Worm (Caenorhabditis elegans) whole organism, young adult: Measurements from ENCODE around the gene F53F4.2.

ENCODE experiments used
- B0035.1 ChIP-seq: sonication (generic microtip); optimal IDR thresholded peaks from 2 replicates; lab custom pipeline; 2016; ENCODE audit warnings: missing genetic modification characterization, mild to moderate bottlenecking, missing compliant biosample characterization, missing genotype, missing genetic modification reagents
- F22D6.2 ChIP-seq: sonication (generic microtip); optimal IDR thresholded peaks from 2 replicates; lab custom pipeline; 2016; ENCODE audit warnings: mild to moderate bottlenecking, missing genetic modification characterization, missing compliant biosample characterization
- F49E8.2 ChIP-seq: sonication (generic microtip); optimal IDR thresholded peaks from 3 replicates; lab custom pipeline; 2017; ENCODE audit warnings: missing genetic modification characterization, mild to moderate bottlenecking, missing compliant biosample characterization, antibody characterized with exemption, moderate library complexity; ENCODE audit not compliant: insufficient read depth
- F57A8.1 ChIP-seq: fragments of 200-800 bp; sonication (Bioruptor generic); optimal IDR thresholded peaks from 2 replicates; lab custom pipeline; 2018; ENCODE audit warnings: mild to moderate bottlenecking, missing genetic modification characterization, moderate library complexity, missing compliant biosample characterization
- Y56A3A.18 ChIP-seq: fragments of 200-800 bp; sonication (Bioruptor generic); IDR thresholded peaks from 2 replicates; pipeline ENCODE4 v1.3.6; 2022; ENCODE audit warnings: missing genetic modification reagents, missing genetic modification characterization, missing compliant biosample characterization
- attf-3 ChIP-seq: fragments of 200-800 bp; sonication (Bioruptor generic); conservative IDR thresholded peaks from 2 replicates; pipeline ENCODE4 v1.3.6; 2022; ENCODE audit warnings: missing genetic modification reagents, missing genetic modification characterization, missing compliant biosample characterization
- attf-5 ChIP-seq: fragments of 200-800 bp; sonication (Bioruptor generic); optimal IDR thresholded peaks from 2 replicates; lab custom pipeline; 2018; ENCODE audit warnings: mild to moderate bottlenecking, missing genetic modification characterization, missing compliant biosample characterization
- attf-6 ChIP-seq: fragments of 200-800 bp; sonication (Bioruptor generic); IDR thresholded peaks from 2 replicates; pipeline ENCODE4 v1.3.6; 2022; ENCODE audit warnings: missing genetic modification reagents, missing genetic modification characterization, missing compliant biosample characterization
- bed-2 ChIP-seq: fragments of 200-800 bp; sonication (Bioruptor generic); IDR thresholded peaks from 2 replicates; pipeline ENCODE4 v1.3.6; 2022; ENCODE audit warnings: missing genetic modification reagents, missing genetic modification characterization, missing compliant biosample characterization
- ceh-100 ChIP-seq: fragments of 200-800 bp; sonication (Bioruptor generic); IDR thresholded peaks from 2 replicates; pipeline ENCODE4 v1.3.6; 2022; ENCODE audit warnings: missing genetic modification reagents, missing genetic modification characterization, missing compliant biosample characterization
- ceh-58 ChIP-seq: fragments of 200-800 bp; sonication (Bioruptor generic); IDR thresholded peaks from 2 replicates; pipeline ENCODE4 v1.3.6; 2022; ENCODE audit warnings: missing genetic modification characterization, missing compliant biosample characterization
- chd-7 ChIP-seq: sonication (generic microtip); optimal IDR thresholded peaks from 2 replicates; lab custom pipeline; 2016; ENCODE audit warnings: mild to moderate bottlenecking, missing genetic modification characterization, moderate library complexity, missing compliant biosample characterization
- die-1 ChIP-seq: sonication (generic microtip); optimal IDR thresholded peaks from 2 replicates; lab custom pipeline; 2016; ENCODE audit warnings: missing genotype, mild to moderate bottlenecking, missing genetic modification characterization, missing compliant biosample characterization
- dox-1 ChIP-seq: fragments of 200-800 bp; sonication (Bioruptor generic); IDR thresholded peaks from 2 replicates; pipeline ENCODE4 v1.3.6; 2022; ENCODE audit warnings: missing genetic modification reagents, missing genetic modification characterization, missing compliant biosample characterization
- dpff-1 ChIP-seq: sonication (generic microtip); optimal IDR thresholded peaks from 2 replicates; lab custom pipeline; 2017; ENCODE audit warnings: mild to moderate bottlenecking, missing genetic modification characterization, missing compliant biosample characterization
- dpl-1 ChIP-seq: fragments of 150-350 bp; optimal IDR thresholded peaks from 2 replicates; lab custom pipeline; 2014; ENCODE audit warnings: missing biosample characterization, missing genetic modification reagents, missing genetic modification characterization
- efl-1 ChIP-seq: fragments of 150-350 bp; optimal IDR thresholded peaks from 2 replicates; lab custom pipeline; 2014; ENCODE audit warnings: missing biosample characterization, missing genetic modification reagents, missing genetic modification characterization
- fkh-3 ChIP-seq: sonication (generic microtip); optimal IDR thresholded peaks from 2 replicates; lab custom pipeline; 2016; ENCODE audit warnings: mild to moderate bottlenecking, missing genetic modification characterization, missing compliant biosample characterization
- gei-17 ChIP-seq: fragments of 200-800 bp; sonication (Bioruptor generic); optimal IDR thresholded peaks from 2 replicates; lab custom pipeline; 2018; ENCODE audit warnings: mild to moderate bottlenecking, missing genetic modification characterization, missing compliant biosample characterization
- him-1 ChIP-seq: sonication (generic microtip); optimal IDR thresholded peaks from 2 replicates; lab custom pipeline; 2016; ENCODE audit warnings: missing genotype, missing genetic modification reagents, missing genetic modification characterization, missing compliant biosample characterization
- hlh-12 ChIP-seq: sonication (generic microtip); optimal IDR thresholded peaks from 2 replicates; lab custom pipeline; 2016; ENCODE audit warnings: missing genetic modification characterization, missing compliant biosample characterization
- hsf-1 ChIP-seq: fragments of 200-800 bp; sonication (Bioruptor generic); IDR thresholded peaks from 2 replicates; pipeline ENCODE4 v1.3.6; 2022; ENCODE audit warnings: missing genetic modification reagents, missing genetic modification characterization, missing compliant biosample characterization
- lin-26 ChIP-seq: fragments of 200-800 bp; sonication (Bioruptor generic); IDR thresholded peaks from 2 replicates; pipeline ENCODE4 v1.3.6; 2022; ENCODE audit warnings: missing genetic modification reagents, missing genetic modification characterization, missing compliant biosample characterization
- lsl-1 ChIP-seq: fragments of 200-800 bp; sonication (Bioruptor generic); optimal IDR thresholded peaks from 2 replicates; lab custom pipeline; 2018; ENCODE audit warnings: mild to moderate bottlenecking, missing genetic modification characterization, moderate library complexity, missing compliant biosample characterization
- lsy-27 ChIP-seq: sonication (generic microtip); optimal IDR thresholded peaks from 2 replicates; lab custom pipeline; 2017; ENCODE audit warnings: missing genetic modification characterization, mild to moderate bottlenecking, missing compliant biosample characterization, antibody characterized with exemption, missing genotype, borderline replicate concordance; ENCODE audit not compliant: insufficient read depth
- madf-3 ChIP-seq: fragments of 200-800 bp; sonication (Bioruptor generic); IDR thresholded peaks from 2 replicates; pipeline ENCODE4 v1.3.6; 2022; ENCODE audit warnings: missing genetic modification reagents, missing genetic modification characterization, missing compliant biosample characterization
- madf-6 ChIP-seq: fragments of 200-800 bp; sonication (Bioruptor generic); IDR thresholded peaks from 2 replicates; pipeline ENCODE4 v1.3.6; 2022; ENCODE audit warnings: missing genetic modification reagents, missing genetic modification characterization, missing compliant biosample characterization
- madf-8 ChIP-seq: fragments of 200-800 bp; sonication (Bioruptor generic); conservative IDR thresholded peaks from 2 replicates; pipeline ENCODE4 v1.3.6; 2022; ENCODE audit warnings: missing genetic modification reagents, missing genetic modification characterization, missing compliant biosample characterization
- mcd-1 ChIP-seq: fragments of 200-800 bp; sonication (Bioruptor generic); IDR thresholded peaks from 2 replicates; pipeline ENCODE4 v1.3.6; 2022; ENCODE audit warnings: missing genetic modification reagents, missing genetic modification characterization, missing compliant biosample characterization
- mes-4 ChIP-seq: sonication (generic microtip); optimal IDR thresholded peaks from 2 replicates; lab custom pipeline; 2016; ENCODE audit warnings: missing genotype, missing genetic modification characterization, missing compliant biosample characterization
- nfyb-1 ChIP-seq: fragments of 200-800 bp; sonication (Bioruptor generic); IDR thresholded peaks from 2 replicates; pipeline ENCODE4 v1.3.6; 2022; ENCODE audit warnings: missing genetic modification reagents, missing genetic modification characterization, missing compliant biosample characterization
- nhr-179 ChIP-seq: sonication (generic microtip); optimal IDR thresholded peaks from 2 replicates; lab custom pipeline; 2016; ENCODE audit warnings: mild to moderate bottlenecking, missing genetic modification characterization, missing compliant biosample characterization
- repo-1 ChIP-seq: sonication (generic microtip); optimal IDR thresholded peaks from 2 replicates; lab custom pipeline; 2017; ENCODE audit warnings: mild to moderate bottlenecking, missing genetic modification characterization, missing compliant biosample characterization
- rpc-1 ChIP-seq, 2 experiments: fragments of 150-350 bp in 1 of 2; sonication (generic microtip) in 1 of 2; optimal IDR thresholded peaks; 2 replicates each; lab custom pipeline; 2014 to 2018; ENCODE audit warnings: missing biosample characterization in 1 of 2, missing genetic modification characterization in 1 of 2, missing genetic modification reagents in 1 of 2, missing genotype in 1 of 2
- sptf-2 ChIP-seq: fragments of 200-800 bp; sonication (Bioruptor generic); optimal IDR thresholded peaks from 2 replicates; lab custom pipeline; 2018; ENCODE audit warnings: mild to moderate bottlenecking, missing genetic modification characterization, missing compliant biosample characterization
- tlf-1 ChIP-seq: fragments of 200-800 bp; sonication (Bioruptor generic); optimal IDR thresholded peaks from 2 replicates; lab custom pipeline; 2018; ENCODE audit warnings: mild to moderate bottlenecking, missing genetic modification characterization, missing compliant biosample characterization
- unc-130 ChIP-seq: sonication (generic microtip); optimal IDR thresholded peaks from 2 replicates; lab custom pipeline; 2016; ENCODE audit warnings: missing genetic modification reagents, missing genetic modification characterization, missing compliant biosample characterization

F53F4.2 gene

ce11 chrV:13625517-13626097, 36.2 kb upstream of the F53F4.2 start, which contains the start of the genes nduv-2 and F53F4.12:
Gene nduv-2, minus strand, starts transcription at chrV:13625567.
Gene F53F4.12, plus strand, starts transcription at chrV:13626047.
- TF ChIP-seq attf-3 (GFP tag; lab: Robert Waterston, UW) (peak; percentile 88), dox-1 (GFP tag; lab: Robert Waterston, UW) (no peak)

ce11 chrV:13624424-13624823, 35.0 kb upstream of the F53F4.2 start, which contains the start of gene F53F4.11:
Gene F53F4.11, minus strand, starts transcription at chrV:13624524.
- peak; percentile 18 for TF ChIP-seq tlf-1 (GFP tag; lab: Kevin White, UChicago)
- 0 out of 2 replicates have a peak, but pooled peaks have one; percentile 73 for TF ChIP-seq madf-3 (GFP tag; lab: Robert Waterston, UW)
- 0 out of 2 replicates have a peak, but pooled peaks have one; percentile 34 for TF ChIP-seq attf-6
- TF ChIP-seq repo-1 (tag; lab: Kevin White, UChicago): no peak
- TF ChIP-seq rpc-1 (optimal IDR thresholded peaks at IDR 0.05; lab: Kevin White, UChicago): no peak
- no peak for TF ChIP-seq rpc-1 (tag; optimal IDR thresholded peaks at IDR 0.05; lab: Kevin White, UChicago)
- TF ChIP-seq efl-1 (GFP tag; lab: Kevin White, UChicago): no peak
- TF ChIP-seq bed-2: no peak
- no peak for TF ChIP-seq dpff-1 (tag; lab: Kevin White, UChicago)
- TF ChIP-seq lsl-1 (GFP tag; lab: Kevin White, UChicago): peak; percentile 8
- TF ChIP-seq ceh-100: 0 out of 2 replicates have a peak, but pooled peaks have one; percentile 24
- TF ChIP-seq him-1 (tag; lab: Kevin White, UChicago): no peak
- no peak for TF ChIP-seq B0035.1 (tag; lab: Kevin White, UChicago)
- TF ChIP-seq madf-6 (GFP tag; lab: Robert Waterston, UW): peak; percentile 50
- peak; percentile 49; the same call in 1 of the 2 replicates for TF ChIP-seq hsf-1 (GFP tag; lab: Robert Waterston, UW)
- TF ChIP-seq lin-26: no peak
- peak; percentile 2 for TF ChIP-seq chd-7 (tag; lab: Kevin White, UChicago)

ce11 chrV:13621720-13622119, 32.3 kb upstream of the F53F4.2 start, which contains the start of gene F53F4.16:
Gene F53F4.16, minus strand, starts transcription at chrV:13621820.
- TF ChIP-seq attf-3 (GFP tag; lab: Robert Waterston, UW): no peak
- TF ChIP-seq him-1 (tag; lab: Kevin White, UChicago): no peak
- no peak for TF ChIP-seq mes-4

ce11 chrV:13620676-13621075, 31.3 kb upstream of the F53F4.2 start, which contains the start of gene F53F4.15:
Gene F53F4.15, plus strand, starts transcription at chrV:13620976.
- no peak for TF ChIP-seq hlh-12 (tag; lab: Kevin White, UChicago)
- TF ChIP-seq mcd-1: no peak
- no peak for TF ChIP-seq attf-5 (GFP tag; lab: Kevin White, UChicago)
- TF ChIP-seq nfyb-1 (GFP tag; lab: Robert Waterston, UW): no peak
- TF ChIP-seq nhr-179 (tag; lab: Kevin White, UChicago): no peak
- TF ChIP-seq die-1 (tag; lab: Kevin White, UChicago): no peak
- no peak for TF ChIP-seq sptf-2 (GFP tag; lab: Kevin White, UChicago)
- no peak for TF ChIP-seq F49E8.2 (tag; lab: Kevin White, UChicago)

ce11 chrV:13619752-13620151, 30.4 kb upstream of the F53F4.2 start, which contains the start of gene srd-11:
Gene srd-11, minus strand, starts transcription at chrV:13619852.
- TF ChIP-seq dpl-1 (no peak), lsy-27 (tag; lab: Kevin White, UChicago) (no peak), F22D6.2 (tag; lab: Kevin White, UChicago) (no peak), madf-8 (GFP tag; lab: Robert Waterston, UW) (no peak), gei-17 (GFP tag; lab: Kevin White, UChicago) (no peak), F57A8.1 (GFP tag; lab: Kevin White, UChicago) (no peak), unc-130 (GFP tag; lab: Kevin White, UChicago) (no peak), fkh-3 (tag; lab: Kevin White, UChicago) (no peak), nfyb-1 (GFP tag; lab: Robert Waterston, UW) (no peak), bed-2 (no peak), Y56A3A.18 (GFP tag; lab: Robert Waterston, UW) (no peak), ceh-58 (GFP tag; lab: Robert Waterston, UW) (no peak)
